Worm (Caenorhabditis elegans): ENCODE results near the gene T09F5.10.

Gene T09F5.10

ce11 chrV:15143798-15144197 is 36.1 kb upstream of the T09F5.10 start, which contains the start of gene K08F9.4 (continued):
- peak; percentile 82 to 83 for TF ChIP-seq efl-1 (optimal IDR thresholded peaks at IDR 0.05)
- peak; percentile 72 to 95 for TF ChIP-seq efl-1 (GFP tag; optimal IDR thresholded peaks at IDR 0.05 in 1 of 2)
- TF ChIP-seq egl-27 (tag; optimal IDR thresholded peaks at IDR 0.05): no peak
- no peak for TF ChIP-seq nhr-77 (tag; optimal IDR thresholded peaks at IDR 0.05)
- no peak for TF ChIP-seq aha-1 (tag; optimal IDR thresholded peaks at IDR 0.05)
- TF ChIP-seq rnt-1 (tag; optimal IDR thresholded peaks at IDR 0.05): peak; percentile 73
- TF ChIP-seq zag-1 (tag; optimal IDR thresholded peaks at IDR 0.05): no peak
- TF ChIP-seq pag-3 (tag; optimal IDR thresholded peaks at IDR 0.05; ENCODE audit: borderline replicate concordance, insufficient read depth): no peak
- TF ChIP-seq sox-4 (tag; optimal IDR thresholded peaks at IDR 0.05): no peak
- TF ChIP-seq egl-13 (tag; optimal IDR thresholded peaks at IDR 0.05): no peak
- TF ChIP-seq ces-1 (GFP tag; optimal IDR thresholded peaks at IDR 0.05): no peak
- TF ChIP-seq ama-1 (optimal IDR thresholded peaks at IDR 0.05): no peak
- no peak for TF ChIP-seq mab-9 (GFP tag; IDR thresholded peaks at IDR 0.05)
- peak; percentile 70 for TF ChIP-seq unc-130 (tag; optimal IDR thresholded peaks at IDR 0.05)
- no peak for TF ChIP-seq unc-30 (tag; optimal IDR thresholded peaks at IDR 0.05)
- TF ChIP-seq nhr-47 (tag; optimal IDR thresholded peaks at IDR 0.05): peak; percentile 68
- TF ChIP-seq nhr-76 (tag; optimal IDR thresholded peaks at IDR 0.05): no peak
- no peak for TF ChIP-seq jun-1 (tag; optimal IDR thresholded peaks at IDR 0.05)
- peak; percentile 50 for TF ChIP-seq tbx-2 (tag; optimal IDR thresholded peaks at IDR 0.05)
- no peak for TF ChIP-seq pqm-1 (tag; optimal IDR thresholded peaks at IDR 0.05)
- TF ChIP-seq lin-13 (GFP tag; optimal IDR thresholded peaks at IDR 0.05): peak; percentile 20
- TF ChIP-seq aly-2 (tag; optimal IDR thresholded peaks at IDR 0.05): no peak
- TF ChIP-seq snu-23 (GFP tag; optimal IDR thresholded peaks at IDR 0.05): peak; percentile 79
- TF ChIP-seq unc-98 (GFP tag; IDR thresholded peaks at IDR 0.05): no peak
- TF ChIP-seq unc-86 (tag; optimal IDR thresholded peaks at IDR 0.05): peak; percentile 38
- TF ChIP-seq nhr-71 (tag; optimal IDR thresholded peaks at IDR 0.05): peak; percentile 80
- TF ChIP-seq tlp-1 (tag; optimal IDR thresholded peaks at IDR 0.05): no peak
- peak; percentile 84 for TF ChIP-seq C16A3.4 (tag; optimal IDR thresholded peaks at IDR 0.05)
- TF ChIP-seq zip-4 (GFP tag; optimal IDR thresholded peaks at IDR 0.05): no peak
- TF ChIP-seq grh-1 (GFP tag; IDR thresholded peaks at IDR 0.05): peak; percentile 31; the same call in 1 of the 2 replicates
- no peak for TF ChIP-seq Y116A8C.19 (tag; optimal IDR thresholded peaks at IDR 0.05; ENCODE audit: borderline replicate concordance)
- TF ChIP-seq mef-2 (tag; optimal IDR thresholded peaks at IDR 0.05): no peak
- no peak for TF ChIP-seq dsc-1 (tag; optimal IDR thresholded peaks at IDR 0.05)
- no peak for TF ChIP-seq hlh-4 (tag; optimal IDR thresholded peaks at IDR 0.05)
- TF ChIP-seq snpc-4 (tag; optimal IDR thresholded peaks at IDR 0.05): peak; percentile 72
- no peak for TF ChIP-seq fkh-10 (GFP tag; optimal IDR thresholded peaks at IDR 0.05)
- TF ChIP-seq ceh-8 (GFP tag; optimal IDR thresholded peaks at IDR 0.05): no peak
- no peak for TF ChIP-seq pax-3 (tag; optimal IDR thresholded peaks at IDR 0.05)
- TF ChIP-seq lin-14 (GFP tag; optimal IDR thresholded peaks at IDR 0.05): peak; percentile 81
- no peak for TF ChIP-seq nhr-19 (GFP tag; conservative IDR thresholded peaks at IDR 0.05)
- TF ChIP-seq alr-1 (tag; optimal IDR thresholded peaks at IDR 0.05; ENCODE audit: borderline replicate concordance): no peak
- peak; percentile 2 for TF ChIP-seq vab-15 (tag; optimal IDR thresholded peaks at IDR 0.05)
- TF ChIP-seq nhr-11 (tag; optimal IDR thresholded peaks at IDR 0.05): no peak
- TF ChIP-seq ceh-82 (tag; optimal IDR thresholded peaks at IDR 0.05): peak; percentile 24 to 71 (median 55)
- no peak for TF ChIP-seq ztf-4 (tag; optimal IDR thresholded peaks at IDR 0.05)
- TF ChIP-seq lsy-2 (tag; optimal IDR thresholded peaks at IDR 0.05): peak; percentile 75 to 82
- TF ChIP-seq lir-3 (tag; optimal IDR thresholded peaks at IDR 0.05; ENCODE audit: poor library complexity): peak; percentile 46
- TF ChIP-seq blmp-1 (tag; optimal IDR thresholded peaks at IDR 0.05): peak; percentile 100
- TF ChIP-seq lin-39 (tag; optimal IDR thresholded peaks at IDR 0.05): no peak
- peak; percentile 0 for TF ChIP-seq irx-1 (tag; optimal IDR thresholded peaks at IDR 0.05)
- TF ChIP-seq nhr-237 (tag; optimal IDR thresholded peaks at IDR 0.05): peak; percentile 55
- TF ChIP-seq dpl-1 (GFP tag; optimal IDR thresholded peaks at IDR 0.05): peak; percentile 75 to 83 (median 79)
- TF ChIP-seq unc-62 (GFP tag; optimal IDR thresholded peaks at IDR 0.05): no peak
- TF ChIP-seq nhr-84 (tag; optimal IDR thresholded peaks at IDR 0.05): no peak
